Worm (Caenorhabditis elegans): ENCODE results near the gene srz-74.

ce11 chrIV:16310103-16310502 lies 19.2 kb upstream of the srz-74 start:
- TF ChIP-seq ama-1 (optimal IDR thresholded peaks at IDR 0.05) (no peak), hmbx-1 (tag; optimal IDR thresholded peaks at IDR 0.05) (no peak), F13C5.2 (tag; optimal IDR thresholded peaks at IDR 0.05) (no peak), flt-1 (GFP tag; IDR thresholded peaks at IDR 0.05) (no peak), tbx-11 (GFP tag; IDR thresholded peaks at IDR 0.05) (no peak), tra-4 (tag; optimal IDR thresholded peaks at IDR 0.05) (no peak), ets-7 (tag; optimal IDR thresholded peaks at IDR 0.05) (no peak), ceh-36 (tag; optimal IDR thresholded peaks at IDR 0.05) (no peak), scrt-1 (GFP tag; IDR thresholded peaks at IDR 0.05) (no peak), hnd-1 (tag; optimal IDR thresholded peaks at IDR 0.05) (no peak)
